Fruit fly (Drosophila melanogaster): ENCODE data around the gene tal-1A.

The tal-1A gene

DNA sequence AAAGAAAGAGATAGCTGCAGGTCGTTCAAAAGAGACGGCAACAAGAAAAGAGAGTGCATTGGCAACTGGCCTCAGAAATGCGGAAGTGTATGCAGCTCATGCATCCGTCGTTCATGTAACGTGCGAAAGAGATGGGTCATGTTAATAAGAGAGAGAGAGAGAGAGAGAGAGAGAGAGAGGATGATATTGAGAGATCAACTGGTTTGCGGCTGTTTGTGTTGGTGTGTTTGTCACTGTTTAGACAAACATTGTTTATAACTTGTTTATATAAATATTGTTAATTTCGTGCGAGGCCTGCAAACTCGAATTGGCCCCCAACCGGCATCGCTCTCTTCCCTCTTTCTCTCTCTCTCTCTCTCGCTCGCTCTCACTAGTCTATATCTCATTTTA, 18.2 kb upstream of the tal-1A start (continued):
- no peak for TF ChIP-seq C15 (GFP tag; IDR thresholded peaks at IDR 0.05)
- TF ChIP-seq CG6654 (GFP tag; optimal IDR thresholded peaks at IDR 0.05), result no peak
- TF ChIP-seq dan (GFP tag; IDR thresholded peaks at IDR 0.05), result no peak
- peak; percentile 16 for TF ChIP-seq CG18262 (tag; optimal IDR thresholded peaks at IDR 0.05)
- TF ChIP-seq Lhr (GFP tag; optimal IDR thresholded peaks at IDR 0.05), result no peak
- TF ChIP-seq CG17802 (tag; optimal IDR thresholded peaks at IDR 0.05), result peak; percentile 70
- no peak for TF ChIP-seq fru (optimal IDR thresholded peaks at IDR 0.05)
- TF ChIP-seq so (GFP tag; IDR thresholded peaks at IDR 0.05), result no peak
- TF ChIP-seq pros (GFP tag; optimal IDR thresholded peaks at IDR 0.05), result no peak
- no peak for TF ChIP-seq CG8089 (GFP tag; optimal IDR thresholded peaks at IDR 0.05)
- TF ChIP-seq CG1233 (GFP tag; optimal IDR thresholded peaks at IDR 0.05), result no peak
- no peak for TF ChIP-seq CG7987 (GFP tag; optimal IDR thresholded peaks at IDR 0.05)
- TF ChIP-seq CG13624 (GFP tag; optimal IDR thresholded peaks at IDR 0.05), result no peak
- TF ChIP-seq CG7928 (GFP tag; optimal IDR thresholded peaks at IDR 0.05), result no peak
- TF ChIP-seq Nf-YB (GFP tag; optimal IDR thresholded peaks at IDR 0.05), result peak; percentile 46
- no peak for TF ChIP-seq bowl (GFP tag; IDR thresholded peaks at IDR 0.05)
- no peak for TF ChIP-seq CG30431 (GFP tag; optimal IDR thresholded peaks at IDR 0.05)
- no peak for TF ChIP-seq fu2 (GFP tag; optimal IDR thresholded peaks at IDR 0.05)
- TF ChIP-seq Xbp1 (GFP tag; optimal IDR thresholded peaks at IDR 0.05), result no peak
- TF ChIP-seq CG7963 (GFP tag; IDR thresholded peaks at IDR 0.05; ENCODE audit: partially characterized antibody), result no peak
- no peak for TF ChIP-seq CG9932 (GFP tag; IDR thresholded peaks at IDR 0.05)
- no peak for TF ChIP-seq lola (GFP tag; optimal IDR thresholded peaks at IDR 0.05)
- TF ChIP-seq lov (optimal IDR thresholded peaks at IDR 0.05), result no peak
- no peak for TF ChIP-seq lov (GFP tag; IDR thresholded peaks at IDR 0.05)
- no peak for TF ChIP-seq Meics (GFP tag; optimal IDR thresholded peaks at IDR 0.05)
- TF ChIP-seq cg (GFP tag; optimal IDR thresholded peaks at IDR 0.05), result peak; percentile 73
- TF ChIP-seq YL-1 (GFP tag; optimal IDR thresholded peaks at IDR 0.05), result no peak
- no peak for TF ChIP-seq sens-2 (GFP tag; IDR thresholded peaks at IDR 0.05)
- TF ChIP-seq nerfin-1 (tag; optimal IDR thresholded peaks at IDR 0.05), result no peak
- peak; percentile 50 for TF ChIP-seq CG8924 (tag; optimal IDR thresholded peaks at IDR 0.05)
- TF ChIP-seq unc-4 (GFP tag; IDR thresholded peaks at IDR 0.05; ENCODE audit: partially characterized antibody), result 0 out of 2 replicates have a peak, but pooled peaks have one; percentile 17
- no peak for TF ChIP-seq CG15601 (tag; optimal IDR thresholded peaks at IDR 0.05)
- TF ChIP-seq CG8388 (GFP tag; optimal IDR thresholded peaks at IDR 0.05), result no peak
- no peak for TF ChIP-seq CG1603 (tag; optimal IDR thresholded peaks at IDR 0.05)
- no peak for TF ChIP-seq luna (GFP tag; optimal IDR thresholded peaks at IDR 0.05)
- TF ChIP-seq Hey (tag; optimal IDR thresholded peaks at IDR 0.05), result no peak
- TF ChIP-seq Neu2 (GFP tag; optimal IDR thresholded peaks at IDR 0.05; ENCODE audit: borderline replicate concordance), result no peak
- no peak for TF ChIP-seq kah (GFP tag; optimal IDR thresholded peaks at IDR 0.05)
- TF ChIP-seq wek (GFP tag; optimal IDR thresholded peaks at IDR 0.05), result no peak
- TF ChIP-seq ato (GFP tag; IDR thresholded peaks at IDR 0.05; ENCODE audit: partially characterized antibody), result no peak
- peak; percentile 71 for TF ChIP-seq CG10321 (GFP tag; IDR thresholded peaks at IDR 0.05)
- no peak for TF ChIP-seq br (optimal IDR thresholded peaks at IDR 0.05)
- no peak for TF ChIP-seq org-1 (GFP tag; optimal IDR thresholded peaks at IDR 0.05)
- TF ChIP-seq Mes4 (GFP tag; optimal IDR thresholded peaks at IDR 0.05), result no peak
- peak; percentile 76 for TF ChIP-seq CG5180 (GFP tag; optimal IDR thresholded peaks at IDR 0.05)
- no peak for TF ChIP-seq Ets65A (GFP tag)
- TF ChIP-seq en (GFP tag; optimal IDR thresholded peaks at IDR 0.05), result no peak
- no peak for TF ChIP-seq Asciz (GFP tag; optimal IDR thresholded peaks at IDR 0.05)
- no peak for TF ChIP-seq z (GFP tag; IDR thresholded peaks at IDR 0.05)
- no peak for TF ChIP-seq gt (GFP tag; IDR thresholded peaks at IDR 0.05)
- TF ChIP-seq CG8944 (GFP tag; optimal IDR thresholded peaks at IDR 0.05), result no peak
- no peak for TF ChIP-seq Dp (GFP tag; optimal IDR thresholded peaks at IDR 0.05)

All from whole organism, embryonic.